Worm (Caenorhabditis elegans): ENCODE results near the gene dtmk-1.

- TF ChIP-seq pqm-1 (tag; optimal IDR thresholded peaks at IDR 0.05) (no peak), lsy-2 (tag; optimal IDR thresholded peaks at IDR 0.05) (no peak), nhr-6 (tag; optimal IDR thresholded peaks at IDR 0.05) (no peak), arid-1 (GFP tag; conservative IDR thresholded peaks at IDR 0.05) (no peak), ama-1 (optimal IDR thresholded peaks at IDR 0.05) (no peak), snpc-4 (tag; optimal IDR thresholded peaks at IDR 0.05) (no peak), nhr-10 (tag; optimal IDR thresholded peaks at IDR 0.05) (no peak), daf-12 (tag; optimal IDR thresholded peaks at IDR 0.05) (no peak), duxl-1 (tag; optimal IDR thresholded peaks at IDR 0.05; ENCODE audit: poor library complexity) (no peak), nhr-237 (tag; optimal IDR thresholded peaks at IDR 0.05) (no peak), jun-1 (tag; optimal IDR thresholded peaks at IDR 0.05) (no peak), nhr-76 (tag; optimal IDR thresholded peaks at IDR 0.05) (no peak), unc-62 (GFP tag; optimal IDR thresholded peaks at IDR 0.05 in 1 of 2) (no peak), unc-62 (tag; optimal IDR thresholded peaks at IDR 0.05) (no peak)
Observed at ce11 chrII:9951846-9952245, 15.1 kb downstream of the dtmk-1 start.

Measured in whole organism, L4 larva.